Fruit fly (Drosophila melanogaster) whole organism: Measurements from ENCODE around the gene Mdh1.

Experiments
- CG8478 ChIP-seq: fragments of >200 bp; optimal IDR thresholded peaks from 2 replicates; lab custom pipeline; 2018; ENCODE audit warnings: inconsistent platforms
- pan ChIP-seq: fragments of >200 bp; optimal IDR thresholded peaks from 2 replicates; lab custom pipeline; 2017
- psq ChIP-seq: fragments of >200 bp; optimal IDR thresholded peaks from 2 replicates; lab custom pipeline; 2017
- usp ChIP-seq: fragments of >200 bp; optimal IDR thresholded peaks from 2 replicates; lab custom pipeline; 2017; ENCODE audit warnings: missing biosample characterization, missing genetic modification characterization, mixed read lengths

dm6 chr2L:10439174-10439573, 43.0 kb upstream of the Mdh1 start, which contains the start of gene Nse4:
- TF ChIP-seq CG8478 (lab: Kevin White, UChicago) (no peak), usp (GFP tag; lab: Kevin White, UChicago) (no peak), pan (lab: Kevin White, UChicago) (no peak), psq (lab: Kevin White, UChicago) (no peak)
